Worm (Caenorhabditis elegans) whole organism, L4 larva: ENCODE results near the gene C43H6.12.
A peak's percentile ranks its signal among the peaks of the same experiment; 100 is the strongest.

Source experiments
- T20F7.1 ChIP-seq: fragments of 200-800 bp; sonication (Bioruptor generic); optimal IDR thresholded peaks from 2 replicates; lab custom pipeline; 2018; ENCODE audit warnings: mild to moderate bottlenecking, missing genetic modification characterization, missing compliant biosample characterization
- daf-16 ChIP-seq, 3 experiments: sonication (generic microtip); optimal IDR thresholded peaks; 2 replicates each; lab custom pipeline; 2016 to 2017; ENCODE audit warnings: missing genetic modification characterization in 3 of 3, missing genetic modification reagents in 3 of 3, mild to moderate bottlenecking in 2 of 3, missing compliant biosample characterization in 2 of 3, missing biosample characterization in 1 of 3, moderate library complexity in 1 of 3
- fos-1 ChIP-seq: fragments of 150-350 bp; optimal IDR thresholded peaks from 2 replicates; lab custom pipeline; 2014; ENCODE audit warnings: missing biosample characterization, missing genetic modification characterization
- gei-8 ChIP-seq: fragments of 200-800 bp; sonication (Bioruptor generic); optimal IDR thresholded peaks from 2 replicates; lab custom pipeline; 2018; ENCODE audit warnings: mild to moderate bottlenecking, missing genetic modification characterization, missing compliant biosample characterization
- lin-13 ChIP-seq: fragments of 150-350 bp; optimal IDR thresholded peaks from 2 replicates; lab custom pipeline; 2014; ENCODE audit warnings: missing biosample characterization, missing genetic modification reagents, missing genetic modification characterization
- lin-38 ChIP-seq: fragments of 200-800 bp; sonication (Bioruptor generic); IDR thresholded peaks from 2 replicates; pipeline ENCODE4 v1.3.6; 2022; ENCODE audit warnings: missing genetic modification reagents, missing genetic modification characterization, missing compliant biosample characterization
- nhr-10 ChIP-seq: fragments of 150-350 bp; optimal IDR thresholded peaks from 2 replicates; lab custom pipeline; 2014; ENCODE audit warnings: missing biosample characterization, missing genetic modification characterization
- unc-39 ChIP-seq: sonication (generic microtip); optimal IDR thresholded peaks from 2 replicates; lab custom pipeline; 2017; ENCODE audit warnings: missing biosample characterization, missing genetic modification characterization
- vab-7 ChIP-seq: fragments of 200-800 bp; sonication (Bioruptor generic); IDR thresholded peaks from 2 replicates; pipeline ENCODE4 v1.3.6; 2022; ENCODE audit warnings: missing genetic modification reagents, missing genetic modification characterization, missing compliant biosample characterization
- ztf-11 ChIP-seq: fragments of 150-350 bp; optimal IDR thresholded peaks from 2 replicates; lab custom pipeline; 2014; ENCODE audit warnings: missing biosample characterization, missing genetic modification characterization

DNA sequence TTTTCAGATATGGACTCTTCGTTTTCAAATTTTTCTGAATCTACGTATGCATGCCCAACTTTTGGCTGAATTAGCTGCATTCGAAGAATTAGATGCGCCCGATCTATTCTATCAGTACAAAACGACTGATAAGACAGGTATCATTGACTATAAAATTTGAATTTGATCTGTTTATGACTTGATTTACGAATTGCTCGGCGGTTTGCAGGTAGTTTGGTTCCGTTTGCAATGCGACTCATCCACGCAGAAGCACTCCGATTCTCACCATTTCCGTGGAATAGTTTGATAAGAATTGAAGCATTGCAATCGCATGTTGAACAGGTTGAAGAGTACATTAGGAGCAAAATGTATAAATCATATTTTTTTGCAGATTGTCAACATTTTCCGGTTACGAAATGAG is 1.6 kb downstream of the C43H6.12 start:
- TF ChIP-seq lin-38 (GFP tag; lab: Robert Waterston, UW) (no peak), daf-16 (GFP tag; optimal IDR thresholded peaks at IDR 0.05; lab: Kevin White, UChicago) (no peak), daf-16 (tag; optimal IDR thresholded peaks at IDR 0.05; lab: Kevin White, UChicago) (peak; percentile 49), fos-1 (tag; lab: Kevin White, UChicago) (no peak), gei-8 (GFP tag; lab: Kevin White, UChicago) (no peak), ztf-11 (tag; lab: Kevin White, UChicago) (no peak), nhr-10 (tag; lab: Kevin White, UChicago) (no peak), unc-39 (tag; lab: Kevin White, UChicago) (no peak), lin-13 (GFP tag; lab: Kevin White, UChicago) (no peak), vab-7 (GFP tag; lab: Robert Waterston, UW) (no peak), T20F7.1 (GFP tag; lab: Kevin White, UChicago) (no peak)
